Fruit fly (Drosophila melanogaster) whole organism, prepupa: ENCODE data around the gene CG7920.
A peak's percentile ranks its signal among the peaks of the same experiment; 100 is the strongest.

Experiments
- Blimp-1 ChIP-seq: fragments of 200-800 bp; sonication (Bioruptor generic); optimal IDR thresholded peaks from 3 replicates; lab custom pipeline; 2017; ENCODE audit warnings: missing biosample characterization, missing genetic modification characterization, mild to moderate bottlenecking, moderate library complexity, missing genetic modification reagents
- CG10631 ChIP-seq: fragments of 200-800 bp; sonication (Bioruptor generic); optimal IDR thresholded peaks from 2 replicates; lab custom pipeline; 2016; ENCODE audit warnings: missing biosample characterization, missing genetic modification characterization
- CG10669 ChIP-seq: fragments of 200-800 bp; sonication (Bioruptor generic); optimal IDR thresholded peaks from 3 replicates; lab custom pipeline; 2018; ENCODE audit warnings: missing biosample characterization, mild to moderate bottlenecking, missing genetic modification characterization, moderate library complexity
- CG11294 ChIP-seq: fragments of 200-800 bp; sonication (Bioruptor generic); IDR thresholded peaks from 2 replicates; pipeline ENCODE4 v1.3.6; 2022; ENCODE audit warnings: missing biosample characterization, missing genetic modification characterization
- CG11902 ChIP-seq: fragments of 200-800 bp; sonication (Bioruptor generic); optimal IDR thresholded peaks from 3 replicates; lab custom pipeline; 2016; ENCODE audit warnings: missing biosample characterization, missing genetic modification characterization
- CG15336 ChIP-seq: fragments of 200-800 bp; sonication (Bioruptor generic); IDR thresholded peaks from 2 replicates; pipeline ENCODE4 v1.3.6; 2022; ENCODE audit warnings: missing biosample characterization, missing genetic modification characterization
- CG16779 ChIP-seq: fragments of 200-800 bp; sonication (Bioruptor generic); optimal IDR thresholded peaks from 3 replicates; lab custom pipeline; 2017; ENCODE audit warnings: missing biosample characterization, mild to moderate bottlenecking, missing genetic modification characterization
- CG3032 ChIP-seq: fragments of 200-800 bp; optimal IDR thresholded peaks from 2 replicates; lab custom pipeline; 2019; ENCODE audit warnings: missing biosample characterization, mild to moderate bottlenecking, missing genetic modification characterization, moderate library complexity
- CG31627 ChIP-seq: fragments of 200-800 bp; sonication (Bioruptor generic); optimal IDR thresholded peaks from 3 replicates; lab custom pipeline; 2016; ENCODE audit warnings: missing biosample characterization, missing genetic modification characterization
- CG32006 ChIP-seq: fragments of 200-800 bp; sonication (Bioruptor generic); optimal IDR thresholded peaks from 3 replicates; lab custom pipeline; 2017; ENCODE audit warnings: missing biosample characterization, mild to moderate bottlenecking, missing genetic modification characterization
- CG34406 ChIP-seq: fragments of 200-800 bp; sonication (Bioruptor generic); optimal IDR thresholded peaks from 3 replicates; lab custom pipeline; 2016; ENCODE audit warnings: missing biosample characterization, missing genetic modification characterization
- CG3919 ChIP-seq: fragments of 200-800 bp; sonication (Bioruptor generic); optimal IDR thresholded peaks from 3 replicates; lab custom pipeline; 2016; ENCODE audit warnings: missing biosample characterization, missing genetic modification characterization
- CG6163 ChIP-seq: fragments of 200-800 bp; sonication (Bioruptor generic); IDR thresholded peaks from 3 replicates; pipeline ENCODE4 v1.3.6; 2022; ENCODE audit warnings: missing biosample characterization, missing genetic modification characterization
- CG6276 ChIP-seq: fragments of 200-800 bp; sonication (Bioruptor generic); optimal IDR thresholded peaks from 2 replicates; lab custom pipeline; 2017; ENCODE audit warnings: missing biosample characterization, mild to moderate bottlenecking, missing genetic modification characterization
- CG6792 ChIP-seq: fragments of 200-800 bp; sonication (Bioruptor generic); optimal IDR thresholded peaks from 3 replicates; lab custom pipeline; 2016; ENCODE audit warnings: missing biosample characterization, missing genetic modification characterization
- CG6808 ChIP-seq: fragments of 200-800 bp; sonication (Bioruptor generic); optimal IDR thresholded peaks from 3 replicates; lab custom pipeline; 2017; ENCODE audit warnings: missing biosample characterization, missing genetic modification characterization, mild to moderate bottlenecking, moderate library complexity, missing genetic modification reagents
- CG6854 ChIP-seq: fragments of 200-800 bp; sonication (Bioruptor generic); optimal IDR thresholded peaks from 2 replicates; lab custom pipeline; 2017; ENCODE audit warnings: missing biosample characterization, mild to moderate bottlenecking, missing genetic modification characterization
- CG7368 ChIP-seq: fragments of 200-800 bp; sonication (Bioruptor generic); optimal IDR thresholded peaks from 3 replicates; lab custom pipeline; 2016; ENCODE audit warnings: missing biosample characterization, missing genetic modification characterization
- CG8119 ChIP-seq: fragments of 200-800 bp; sonication (Bioruptor generic); IDR thresholded peaks from 3 replicates; pipeline ENCODE4 v1.3.6; 2022; ENCODE audit warnings: missing biosample characterization, missing genetic modification characterization
- CG8632 ChIP-seq: fragments of 200-800 bp; sonication (Bioruptor generic); optimal IDR thresholded peaks from 3 replicates; lab custom pipeline; 2016; ENCODE audit warnings: missing biosample characterization, missing genetic modification characterization
- Eip75B ChIP-seq: fragments of 200-800 bp; sonication (Bioruptor generic); optimal IDR thresholded peaks from 3 replicates; lab custom pipeline; 2016; ENCODE audit warnings: missing biosample characterization, missing genetic modification characterization
- Eip78C ChIP-seq: fragments of 200-800 bp; sonication (Bioruptor generic); peaks from one replicate; lab custom pipeline; 2016; ENCODE audit warnings: missing biosample characterization, missing genetic modification characterization
- Ets96B ChIP-seq: fragments of 200-800 bp; optimal IDR thresholded peaks from 2 replicates; lab custom pipeline; 2019; ENCODE audit warnings: missing biosample characterization, mild to moderate bottlenecking, missing genetic modification characterization, moderate library complexity
- Gug ChIP-seq: fragments of 200-800 bp; sonication (Bioruptor generic); IDR thresholded peaks from 2 replicates; pipeline ENCODE4 v1.3.6; 2022; ENCODE audit warnings: missing biosample characterization, missing genetic modification characterization
- Hr39 ChIP-seq: fragments of 200-800 bp; sonication (Bioruptor generic); optimal IDR thresholded peaks from 2 replicates; lab custom pipeline; 2016; ENCODE audit warnings: missing biosample characterization, missing genetic modification characterization
- Met ChIP-seq: fragments of 200-800 bp; sonication (Bioruptor generic); optimal IDR thresholded peaks from 3 replicates; lab custom pipeline; 2016; ENCODE audit warnings: missing biosample characterization, missing genetic modification characterization
- Smox ChIP-seq: fragments of 200-800 bp; sonication (Bioruptor generic); optimal IDR thresholded peaks from 3 replicates; lab custom pipeline; 2016; ENCODE audit warnings: missing biosample characterization, missing genetic modification characterization
- Sox102F ChIP-seq: fragments of 200-800 bp; sonication (Bioruptor generic); optimal IDR thresholded peaks from 2 replicates; lab custom pipeline; 2016; ENCODE audit warnings: missing biosample characterization, mild to moderate bottlenecking, missing genetic modification characterization
- Sox14 ChIP-seq: fragments of 200-800 bp; sonication (Bioruptor generic); optimal IDR thresholded peaks from 3 replicates; lab custom pipeline; 2016; ENCODE audit warnings: missing biosample characterization, missing genetic modification characterization
- achi ChIP-seq: fragments of 200-800 bp; sonication (Bioruptor generic); optimal IDR thresholded peaks from 3 replicates; lab custom pipeline; 2016; ENCODE audit warnings: missing biosample characterization, missing genetic modification characterization
- acj6 ChIP-seq: fragments of 200-800 bp; sonication (Bioruptor generic); optimal IDR thresholded peaks from 3 replicates; lab custom pipeline; 2016; ENCODE audit warnings: missing biosample characterization, missing genetic modification characterization
- cyc ChIP-seq: fragments of 200-800 bp; sonication (Bioruptor generic); optimal IDR thresholded peaks from 3 replicates; lab custom pipeline; 2016; ENCODE audit warnings: missing biosample characterization, missing genetic modification characterization
- dac ChIP-seq: fragments of 200-800 bp; sonication (Bioruptor generic); optimal IDR thresholded peaks from 2 replicates; lab custom pipeline; 2017; ENCODE audit warnings: missing biosample characterization, mild to moderate bottlenecking, missing genetic modification characterization
- dsx ChIP-seq: fragments of 200-800 bp; optimal IDR thresholded peaks from 3 replicates; lab custom pipeline; 2019; ENCODE audit warnings: missing biosample characterization, mild to moderate bottlenecking, missing genetic modification characterization, moderate library complexity; ENCODE audit not compliant: poor library complexity, severe bottlenecking
- eg ChIP-seq: fragments of 200-800 bp; sonication (Bioruptor generic); IDR thresholded peaks from 3 replicates; pipeline ENCODE4 v1.3.6; 2022; ENCODE audit warnings: missing biosample characterization, missing genetic modification characterization
- esn ChIP-seq: fragments of 200-800 bp; sonication (Bioruptor generic); optimal IDR thresholded peaks from 2 replicates; lab custom pipeline; 2016; ENCODE audit warnings: missing biosample characterization, mild to moderate bottlenecking, missing genetic modification characterization, moderate library complexity
- fd59A ChIP-seq: fragments of 200-800 bp; sonication (Bioruptor generic); optimal IDR thresholded peaks from 2 replicates; lab custom pipeline; 2017; ENCODE audit warnings: missing biosample characterization, mild to moderate bottlenecking, missing genetic modification characterization, missing genetic modification reagents
- lz ChIP-seq: fragments of 200-800 bp; sonication (Bioruptor generic); optimal IDR thresholded peaks from 3 replicates; lab custom pipeline; 2016; ENCODE audit warnings: missing biosample characterization, missing genetic modification characterization
- net ChIP-seq: fragments of 200-800 bp; sonication (Bioruptor generic); optimal IDR thresholded peaks from 3 replicates; lab custom pipeline; 2016; ENCODE audit warnings: missing biosample characterization, missing genetic modification characterization
- pdm3 ChIP-seq: fragments of 200-800 bp; sonication (Bioruptor generic); optimal IDR thresholded peaks from 3 replicates; lab custom pipeline; 2016; ENCODE audit warnings: missing biosample characterization, missing genetic modification characterization
- spab ChIP-seq: fragments of 200-800 bp; sonication (Bioruptor generic); optimal IDR thresholded peaks from 2 replicates; lab custom pipeline; 2017; ENCODE audit warnings: missing biosample characterization, mild to moderate bottlenecking, missing genetic modification characterization, missing genetic modification reagents
- ss ChIP-seq, 2 experiments: fragments of 200-800 bp; sonication (Bioruptor generic); optimal IDR thresholded peaks; 2 replicates in 1 of 2; 3 replicates in 1 of 2; lab custom pipeline; 2017 to 2018; ENCODE audit warnings: mild to moderate bottlenecking in 2 of 2, missing biosample characterization in 2 of 2, missing genetic modification characterization in 2 of 2, moderate library complexity in 1 of 2
- svp ChIP-seq: fragments of 200-800 bp; sonication (Bioruptor generic); peaks from one replicate; lab custom pipeline; 2016; ENCODE audit warnings: missing biosample characterization, missing genetic modification characterization
- topi ChIP-seq: fragments of 200-800 bp; sonication (Bioruptor generic); optimal IDR thresholded peaks from 3 replicates; lab custom pipeline; 2016; ENCODE audit warnings: missing biosample characterization, missing genetic modification characterization
- vri ChIP-seq: fragments of 200-800 bp; sonication (Bioruptor generic); optimal IDR thresholded peaks from 3 replicates; lab custom pipeline; 2016; ENCODE audit warnings: missing biosample characterization, mild to moderate bottlenecking, missing genetic modification characterization

Gene CG7920

DNA sequence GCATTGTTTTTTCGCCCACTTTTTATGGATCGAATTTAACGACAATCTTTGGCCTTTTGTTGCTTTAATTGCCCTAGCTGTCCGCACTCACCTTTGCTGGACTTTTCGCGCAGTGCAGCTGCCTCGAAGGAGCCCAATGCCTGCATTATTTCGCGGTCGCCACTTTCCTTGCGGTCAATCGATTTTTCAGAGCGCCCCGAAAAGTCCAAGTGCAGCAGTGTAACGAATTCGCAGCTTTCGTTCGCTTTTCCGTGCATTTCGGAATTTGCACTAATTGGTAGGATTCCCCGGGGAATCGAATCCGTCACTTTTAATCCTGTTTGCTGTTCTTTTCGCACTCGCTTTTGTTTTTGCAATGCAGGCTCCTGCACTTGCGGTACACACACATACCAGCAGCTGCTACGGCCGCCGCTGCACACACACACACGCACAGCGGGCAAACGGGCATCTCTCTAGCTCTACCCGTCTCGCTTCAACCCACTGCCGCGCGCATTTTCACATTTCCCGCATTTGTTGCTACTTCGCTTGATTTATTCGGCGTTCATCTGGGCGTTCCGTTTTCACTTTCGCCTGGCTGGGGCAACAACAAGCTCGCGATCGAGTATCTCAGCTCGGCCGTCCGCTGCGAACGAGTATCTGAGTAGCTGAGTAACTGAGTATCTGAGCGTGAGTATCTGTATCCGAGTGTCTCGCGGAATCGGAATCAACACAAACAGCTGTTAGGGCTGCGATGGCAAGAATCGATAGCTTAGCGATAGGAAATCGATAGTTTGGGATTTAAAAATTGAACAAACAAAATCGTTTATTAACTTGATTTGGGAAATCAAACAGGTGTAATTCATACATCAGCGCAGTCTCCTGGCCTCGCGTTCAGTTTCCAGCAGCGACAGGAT, 6.7 kb upstream of the CG7920 start, which contains the start of gene Mgat2 (continued):
- no peak; the same call in 1 of the 3 replicates for TF ChIP-seq CG6163
- no peak for TF ChIP-seq dsx (GFP tag; lab: Kevin White, UChicago)
- TF ChIP-seq pdm3: no peak
- TF ChIP-seq CG16779 (tag; lab: Kevin White, UChicago): peak; percentile 50
- no peak for TF ChIP-seq ss (GFP tag; optimal IDR thresholded peaks at IDR 0.05; lab: Kevin White, UChicago)
- TF ChIP-seq dac (GFP tag; lab: Kevin White, UChicago): no peak
- TF ChIP-seq CG15336 (GFP tag; lab: Robert Waterston, UW): peak; percentile 74
- no peak for TF ChIP-seq CG6792 (GFP tag; lab: Kevin White, UChicago)
- TF ChIP-seq topi (GFP tag; lab: Kevin White, UChicago): peak; percentile 10
- TF ChIP-seq Ets96B: no peak
- no peak for TF ChIP-seq cyc (GFP tag; lab: Kevin White, UChicago)
- no peak for TF ChIP-seq acj6 (GFP tag; lab: Kevin White, UChicago)
- no peak for TF ChIP-seq achi (GFP tag; lab: Kevin White, UChicago)
- no peak for TF ChIP-seq CG7368 (GFP tag; lab: Kevin White, UChicago)
- TF ChIP-seq spab (GFP tag; lab: Kevin White, UChicago): no peak

DNA sequence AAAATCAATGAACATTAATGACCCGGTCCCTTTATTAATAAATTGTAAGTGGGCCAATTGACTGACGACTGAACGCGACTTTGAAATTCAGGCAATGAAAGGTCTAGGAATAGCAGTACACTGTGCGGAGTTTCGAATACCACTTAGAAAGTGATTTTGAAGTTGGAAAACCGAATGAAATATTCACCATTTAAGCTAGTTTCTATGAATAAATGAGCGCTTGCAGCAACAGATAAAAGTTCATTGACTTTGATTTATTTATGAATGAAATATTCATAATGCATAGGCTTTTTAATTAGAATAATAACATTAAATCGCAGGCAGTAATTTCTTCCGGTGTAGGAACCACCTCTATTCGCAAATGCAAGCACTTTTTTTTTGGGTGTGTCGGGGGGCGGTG, 5.9 kb upstream of the CG7920 start:
- TF ChIP-seq svp (GFP tag; lab: Kevin White, UChicago) (peak; percentile 52), Met (peak; percentile 31), Sox14 (peak; percentile 7), Hr39 (GFP tag; lab: Kevin White, UChicago) (peak; percentile 8), CG16779 (tag; lab: Kevin White, UChicago) (no peak), Blimp-1 (GFP tag; lab: Kevin White, UChicago) (no peak), CG3032 (peak; percentile 23), CG8119 (GFP tag; lab: Robert Waterston, UW) (peak; percentile 52), CG3919 (GFP tag; lab: Kevin White, UChicago) (peak; percentile 31), CG8632 (GFP tag; lab: Kevin White, UChicago) (no peak), lz (GFP tag; lab: Kevin White, UChicago) (peak; percentile 11), Gug (GFP tag; lab: Robert Waterston, UW) (peak; percentile 50; the same call in 1 of the 2 replicates), CG10669 (GFP tag; lab: Kevin White, UChicago) (peak; percentile 9), net (peak; percentile 33), esn (GFP tag; lab: Kevin White, UChicago) (peak; percentile 18), vri (GFP tag; lab: Kevin White, UChicago) (no peak), CG6808 (GFP tag; lab: Kevin White, UChicago) (no peak), achi (GFP tag; lab: Kevin White, UChicago) (peak; percentile 1), dsx (GFP tag; lab: Kevin White, UChicago) (no peak), CG11294 (peak; percentile 12; the same call in 1 of the 2 replicates), eg (GFP tag; lab: Robert Waterston, UW) (peak; percentile 86), Smox (GFP tag; lab: Kevin White, UChicago) (peak; percentile 14), dac (GFP tag; lab: Kevin White, UChicago) (peak; percentile 13), acj6 (GFP tag; lab: Kevin White, UChicago) (peak; percentile 9), ss (GFP tag; optimal IDR thresholded peaks at IDR 0.05; lab: Kevin White, UChicago) (peak in 1 of 2 experiments; percentile 18), Eip78C (GFP tag; lab: Kevin White, UChicago) (peak; percentile 69), CG6854 (no peak), cyc (GFP tag; lab: Kevin White, UChicago) (peak; percentile 5), CG6163 (peak; percentile 74; the same call in 2 of the 3 replicates), CG34406 (GFP tag; lab: Kevin White, UChicago) (peak; percentile 17), Eip75B (GFP tag; lab: Kevin White, UChicago) (no peak), CG31627 (GFP tag; lab: Kevin White, UChicago) (no peak), CG6276 (GFP tag; lab: Kevin White, UChicago) (peak; percentile 56), Sox102F (GFP tag; lab: Kevin White, UChicago) (peak; percentile 24), fd59A (GFP tag; lab: Kevin White, UChicago) (peak; percentile 25), CG6792 (GFP tag; lab: Kevin White, UChicago) (peak; percentile 24), CG15336 (GFP tag; lab: Robert Waterston, UW) (peak; percentile 72), CG32006 (GFP tag; lab: Kevin White, UChicago) (peak; percentile 62), CG7368 (GFP tag; lab: Kevin White, UChicago) (no peak), topi (GFP tag; lab: Kevin White, UChicago) (peak; percentile 12), CG10631 (GFP tag; lab: Kevin White, UChicago) (peak; percentile 12), Ets96B (no peak), CG11902 (no peak)
